Fruit fly (Drosophila melanogaster) whole organism, embryonic: ENCODE results near the gene RpS28-like.

Source experiments
- CG10366 ChIP-seq: fragments of 200-800 bp; sonication (Bioruptor generic); IDR thresholded peaks from 2 replicates; pipeline ENCODE4 v1.3.6; 2022; ENCODE audit warnings: missing biosample characterization, missing genetic modification characterization
- CG10979 ChIP-seq: fragments of 200-800 bp; sonication (Bioruptor generic); optimal IDR thresholded peaks from 2 replicates; lab custom pipeline; 2018; ENCODE audit warnings: missing biosample characterization, mild to moderate bottlenecking, missing genetic modification characterization, moderate library complexity
- CG12219 ChIP-seq: fragments of 200-800 bp; sonication (Bioruptor generic); optimal IDR thresholded peaks from 3 replicates; lab custom pipeline; 2018; ENCODE audit warnings: missing biosample characterization, mild to moderate bottlenecking, missing genetic modification characterization
- CG14860 ChIP-seq: fragments of 200-800 bp; sonication (Bioruptor generic); IDR thresholded peaks from 3 replicates; pipeline ENCODE4 v1.3.6; 2022; ENCODE audit warnings: missing biosample characterization, missing genetic modification characterization; ENCODE audit not compliant: partially characterized antibody
- CG17361 ChIP-seq: fragments of 200-800 bp; sonication (Bioruptor generic); IDR thresholded peaks from 3 replicates; pipeline ENCODE4 v1.3.6; 2022; ENCODE audit warnings: missing biosample characterization, missing genetic modification characterization
- CG2120 ChIP-seq: fragments of 200-800 bp; sonication (Bioruptor generic); optimal IDR thresholded peaks from 3 replicates; lab custom pipeline; 2016; ENCODE audit warnings: missing biosample characterization, missing genetic modification characterization
- CG2678 ChIP-seq: fragments of 200-800 bp; sonication (Bioruptor generic); optimal IDR thresholded peaks from 3 replicates; lab custom pipeline; 2019; ENCODE audit warnings: missing biosample characterization, mild to moderate bottlenecking, missing genetic modification characterization, moderate library complexity
- CG3065 ChIP-seq: fragments of 200-800 bp; sonication (Bioruptor generic); optimal IDR thresholded peaks from 2 replicates; lab custom pipeline; 2016; ENCODE audit warnings: missing biosample characterization, missing genetic modification characterization
- CG33557 ChIP-seq: fragments of 200-800 bp; sonication (Bioruptor generic); optimal IDR thresholded peaks from 2 replicates; lab custom pipeline; 2019; ENCODE audit warnings: missing biosample characterization, mild to moderate bottlenecking, missing genetic modification characterization, moderate library complexity
- CG4328 ChIP-seq: fragments of 200-800 bp; sonication (Bioruptor generic); optimal IDR thresholded peaks from 3 replicates; lab custom pipeline; 2017; ENCODE audit warnings: missing biosample characterization, missing genetic modification reagents, missing genetic modification characterization
- CG6175 ChIP-seq: fragments of 200-800 bp; sonication (Bioruptor generic); IDR thresholded peaks from 3 replicates; pipeline ENCODE4 v1.3.6; 2022; ENCODE audit warnings: missing biosample characterization, missing genetic modification characterization
- CG6272 ChIP-seq: fragments of 200-800 bp; sonication (Bioruptor generic); IDR thresholded peaks from 2 replicates; pipeline ENCODE4 v1.3.6; 2022; ENCODE audit warnings: missing biosample characterization, missing genetic modification characterization
- CG6854 ChIP-seq: fragments of 200-800 bp; sonication (Bioruptor generic); optimal IDR thresholded peaks from 3 replicates; lab custom pipeline; 2017; ENCODE audit warnings: missing biosample characterization, mild to moderate bottlenecking, missing genetic modification characterization
- CG7745 ChIP-seq: fragments of 200-800 bp; sonication (Bioruptor generic); optimal IDR thresholded peaks from 2 replicates; lab custom pipeline; 2018; ENCODE audit warnings: missing biosample characterization, mild to moderate bottlenecking, missing genetic modification characterization, moderate library complexity
- CG8281 ChIP-seq: fragments of 200-800 bp; sonication (Bioruptor generic); optimal IDR thresholded peaks from 2 replicates; lab custom pipeline; 2018; ENCODE audit warnings: missing biosample characterization, mild to moderate bottlenecking, missing genetic modification characterization, moderate library complexity
- CG9876 ChIP-seq: fragments of 200-800 bp; sonication (Bioruptor generic); optimal IDR thresholded peaks from 2 replicates; lab custom pipeline; 2016; ENCODE audit warnings: missing biosample characterization, missing genetic modification characterization
- Camta ChIP-seq: fragments of 200-800 bp; sonication (Bioruptor generic); optimal IDR thresholded peaks from 2 replicates; lab custom pipeline; 2016; ENCODE audit warnings: missing biosample characterization, missing genetic modification characterization
- Dp ChIP-seq: fragments of 200-800 bp; sonication (Bioruptor generic); optimal IDR thresholded peaks from 2 replicates; lab custom pipeline; 2018; ENCODE audit warnings: missing biosample characterization, mild to moderate bottlenecking, missing genetic modification characterization, moderate library complexity
- HHEX ChIP-seq: fragments of 200-800 bp; sonication (Bioruptor generic); optimal IDR thresholded peaks from 3 replicates; lab custom pipeline; 2017; ENCODE audit warnings: missing biosample characterization, mild to moderate bottlenecking, missing genetic modification characterization, missing genetic modification reagents
- Hr78 ChIP-seq, 2 experiments: fragments of 200-800 bp in 1 of 2; fragments of >200 bp in 1 of 2; sonication (Bioruptor generic) in 1 of 2; optimal IDR thresholded peaks; 2 replicates each; lab custom pipeline; 2017 to 2019; ENCODE audit warnings: missing biosample characterization in 2 of 2, missing genetic modification characterization in 2 of 2, mild to moderate bottlenecking in 1 of 2, moderate library complexity in 1 of 2
- Lpt ChIP-seq: fragments of >200 bp; optimal IDR thresholded peaks from 2 replicates; lab custom pipeline; 2018; ENCODE audit warnings: missing biosample characterization, missing genetic modification characterization
- Mad ChIP-seq: fragments of 200-800 bp; sonication (Bioruptor generic); optimal IDR thresholded peaks from 2 replicates; lab custom pipeline; 2016; ENCODE audit warnings: missing biosample characterization, missing genetic modification characterization
- Nf-YA ChIP-seq: fragments of 200-800 bp; sonication (Bioruptor generic); IDR thresholded peaks from 2 replicates; pipeline ENCODE4 v1.3.6; 2022; ENCODE audit warnings: missing biosample characterization, missing genetic modification characterization
- Oli ChIP-seq: fragments of 200-800 bp; sonication (Bioruptor generic); optimal IDR thresholded peaks from 2 replicates; lab custom pipeline; 2018; ENCODE audit warnings: missing biosample characterization, mild to moderate bottlenecking, missing genetic modification characterization, moderate library complexity
- Ravus ChIP-seq: fragments of 200-800 bp; sonication (Bioruptor generic); IDR thresholded peaks from 2 replicates; pipeline ENCODE4 v1.3.6; 2022; ENCODE audit warnings: missing biosample characterization, missing genetic modification characterization
- Six4 ChIP-seq: fragments of 200-800 bp; sonication (Bioruptor generic); optimal IDR thresholded peaks from 2 replicates; lab custom pipeline; 2016; ENCODE audit warnings: missing biosample characterization, missing genetic modification characterization
- Trl ChIP-seq, 3 experiments: fragments of >200 bp in 2 of 3; fragments of 200-800 bp in 1 of 3; sonication (Bioruptor generic) in 1 of 3; optimal IDR thresholded peaks; 2 replicates in 1 of 3; 3 replicates in 2 of 3; lab custom pipeline; 2016 to 2017; ENCODE audit warnings: missing biosample characterization in 1 of 3, missing genetic modification characterization in 1 of 3
- ara ChIP-seq: fragments of 200-800 bp; sonication (Bioruptor generic); IDR thresholded peaks from 2 replicates; pipeline ENCODE4 v1.3.6; 2022; ENCODE audit warnings: missing biosample characterization, missing genetic modification characterization
- ash1 ChIP-seq: fragments of 200-800 bp; sonication (Bioruptor generic); optimal IDR thresholded peaks from 2 replicates; lab custom pipeline; 2018; ENCODE audit warnings: missing biosample characterization, mild to moderate bottlenecking, missing genetic modification characterization
- dm ChIP-seq: fragments of 200-800 bp; sonication (Bioruptor generic); optimal IDR thresholded peaks from 3 replicates; lab custom pipeline; 2016; ENCODE audit warnings: missing biosample characterization, missing genetic modification characterization
- fd96Cb ChIP-seq: fragments of 200-800 bp; sonication (Bioruptor generic); optimal IDR thresholded peaks from 2 replicates; lab custom pipeline; 2018; ENCODE audit warnings: missing biosample characterization, mild to moderate bottlenecking, missing genetic modification characterization, moderate library complexity
- h ChIP-seq: fragments of >200 bp; optimal IDR thresholded peaks from 2 replicates; lab custom pipeline; 2017
- ham ChIP-seq: fragments of 200-800 bp; sonication (Bioruptor generic); IDR thresholded peaks from 2 replicates; pipeline ENCODE4 v1.3.6; 2022; ENCODE audit warnings: missing biosample characterization, missing genetic modification characterization
- insv ChIP-seq, 2 experiments: fragments of 200-800 bp; sonication (Bioruptor generic); optimal IDR thresholded peaks; 3 replicates each; lab custom pipeline; 2016 to 2018; ENCODE audit warnings: missing biosample characterization in 2 of 2, missing genetic modification characterization in 2 of 2
- inv ChIP-seq: fragments of 200-800 bp; sonication (Bioruptor generic); IDR thresholded peaks from 2 replicates; pipeline ENCODE4 v1.3.6; 2022; ENCODE audit warnings: missing biosample characterization, missing genetic modification characterization; ENCODE audit not compliant: partially characterized antibody
- knrl ChIP-seq: fragments of 200-800 bp; sonication (Bioruptor generic); IDR thresholded peaks from 3 replicates; pipeline ENCODE4 v1.3.6; 2022; ENCODE audit warnings: missing biosample characterization, missing genetic modification characterization; ENCODE audit not compliant: partially characterized antibody
- lmd ChIP-seq: fragments of 200-800 bp; sonication (Bioruptor generic); IDR thresholded peaks from 2 replicates; pipeline ENCODE4 v1.3.6; 2022; ENCODE audit warnings: missing biosample characterization, missing genetic modification characterization
- lov ChIP-seq, 2 experiments: fragments of 200-800 bp in 1 of 2; fragments of >200 bp in 1 of 2; sonication (Bioruptor generic) in 1 of 2; IDR thresholded peaks in 1 of 2; optimal IDR thresholded peaks in 1 of 2; 2 replicates in 1 of 2; 3 replicates in 1 of 2; pipeline versions ENCODE4 v1.3.6 to Lab custom; 2017 to 2022; ENCODE audit warnings: missing biosample characterization in 1 of 2, missing genetic modification characterization in 1 of 2
- nau ChIP-seq: fragments of 200-800 bp; sonication (Bioruptor generic); optimal IDR thresholded peaks from 3 replicates; lab custom pipeline; 2017; ENCODE audit warnings: missing biosample characterization, mild to moderate bottlenecking, missing genetic modification characterization, missing genetic modification reagents
- nerfin-1 ChIP-seq: fragments of 200-800 bp; sonication (Bioruptor generic); optimal IDR thresholded peaks from 3 replicates; lab custom pipeline; 2019; ENCODE audit warnings: missing biosample characterization, mild to moderate bottlenecking, missing genetic modification characterization, moderate library complexity
- nom ChIP-seq: fragments of 200-800 bp; sonication (Bioruptor generic); optimal IDR thresholded peaks from 2 replicates; lab custom pipeline; 2017; ENCODE audit warnings: missing biosample characterization, missing genetic modification characterization, mild to moderate bottlenecking, moderate library complexity, missing genetic modification reagents
- pb ChIP-seq: fragments of 200-800 bp; sonication (Bioruptor generic); optimal IDR thresholded peaks from 3 replicates; lab custom pipeline; 2016; ENCODE audit warnings: missing biosample characterization, missing genetic modification characterization
- pzg ChIP-seq: fragments of 200-800 bp; sonication (Bioruptor generic); optimal IDR thresholded peaks from 3 replicates; lab custom pipeline; 2018; ENCODE audit warnings: missing biosample characterization, mild to moderate bottlenecking, missing genetic modification characterization, moderate library complexity
- salm ChIP-seq: fragments of 200-800 bp; sonication (Bioruptor generic); optimal IDR thresholded peaks from 2 replicates; lab custom pipeline; 2018; ENCODE audit warnings: missing biosample characterization, mild to moderate bottlenecking, missing genetic modification characterization
- tgo ChIP-seq: fragments of 200-800 bp; sonication (Bioruptor generic); IDR thresholded peaks from 3 replicates; pipeline ENCODE4 v1.3.6; 2022; ENCODE audit warnings: missing biosample characterization, missing genetic modification characterization
- unpg ChIP-seq: fragments of 200-800 bp; sonication (Bioruptor generic); optimal IDR thresholded peaks from 3 replicates; lab custom pipeline; 2018; ENCODE audit warnings: missing biosample characterization, mild to moderate bottlenecking, missing genetic modification characterization, moderate library complexity
- vvl ChIP-seq: fragments of 200-800 bp; sonication (Bioruptor generic); IDR thresholded peaks from 2 replicates; pipeline ENCODE4 v1.3.6; 2022; ENCODE audit warnings: missing biosample characterization, missing genetic modification characterization
- zfh1 ChIP-seq: fragments of 200-800 bp; sonication (Bioruptor generic); IDR thresholded peaks from 3 replicates; pipeline ENCODE4 v1.3.6; 2022; ENCODE audit warnings: missing biosample characterization, missing genetic modification characterization

The RpS28-like gene

dm6 chr2L:9449257-9449972 lies 12.8 kb downstream of the RpS28-like start (continued):
- TF ChIP-seq Oli (peak; percentile 96), Lpt (GFP tag; lab: Kevin White, UChicago) (no peak), CG4328 (GFP tag; lab: Kevin White, UChicago) (peak; percentile 93), Camta (GFP tag; lab: Kevin White, UChicago) (peak; percentile 64), Dp (GFP tag; lab: Kevin White, UChicago) (peak; percentile 7), h (lab: Kevin White, UChicago) (no peak), ara (GFP tag; lab: Robert Waterston, UW) (peak; percentile 95), CG17361 (GFP tag; lab: Robert Waterston, UW) (peak; percentile 92), ham (peak; percentile 83), CG2120 (GFP tag; lab: Kevin White, UChicago) (peak; percentile 88), salm (tag; lab: Kevin White, UChicago) (peak; percentile 84), CG6272 (peak; percentile 94), tgo (GFP tag; lab: Robert Waterston, UW) (peak; percentile 96), nom (GFP tag; lab: Kevin White, UChicago) (peak; percentile 93), CG3065 (GFP tag; lab: Kevin White, UChicago) (peak; percentile 93), CG6854 (peak; percentile 94), CG7745 (tag; lab: Kevin White, UChicago) (peak; percentile 89), Nf-YA (GFP tag; lab: Robert Waterston, UW) (no peak; the same call in 1 of the 2 replicates), ash1 (GFP tag; lab: Kevin White, UChicago) (no peak), Ravus (peak; percentile 52), zfh1 (GFP tag; lab: Robert Waterston, UW) (peak; percentile 96), CG2678 (tag; lab: Kevin White, UChicago) (peak; percentile 97), nau (GFP tag; lab: Kevin White, UChicago) (peak; percentile 84), dm (GFP tag; lab: Kevin White, UChicago) (no peak), Trl (optimal IDR thresholded peaks at IDR 0.05; lab: Kevin White, UChicago) (peak; percentile 92 to 95), Trl (GFP tag; optimal IDR thresholded peaks at IDR 0.05; lab: Kevin White, UChicago) (peak; percentile 91), CG8281 (tag; lab: Kevin White, UChicago) (peak; percentile 86), CG10366 (peak; percentile 98), HHEX (GFP tag; lab: Kevin White, UChicago) (peak; percentile 96), CG33557 (GFP tag; lab: Kevin White, UChicago) (peak; percentile 98), lmd (peak; percentile 97), inv (GFP tag; lab: Robert Waterston, UW) (no peak), vvl (GFP tag; lab: Robert Waterston, UW) (peak; percentile 95), unpg (GFP tag; lab: Kevin White, UChicago) (peak; percentile 91), nerfin-1 (tag; lab: Kevin White, UChicago) (peak; percentile 95), CG10979 (tag; lab: Kevin White, UChicago) (peak; percentile 98), Hr78 (GFP tag; optimal IDR thresholded peaks at IDR 0.05; lab: Kevin White, UChicago) (peak in 1 of 2 experiments; percentile 59), CG14860 (GFP tag; lab: Robert Waterston, UW) (no peak), Mad (GFP tag; lab: Kevin White, UChicago) (peak; percentile 88), Six4 (peak; percentile 95), CG6175 (peak; percentile 88), fd96Cb (tag; lab: Kevin White, UChicago) (peak; percentile 97), pb (GFP tag; lab: Kevin White, UChicago) (peak; percentile 69), CG9876 (GFP tag; lab: Kevin White, UChicago) (peak; percentile 80), insv (GFP tag; optimal IDR thresholded peaks at IDR 0.05; lab: Kevin White, UChicago) (peak in 1 of 2 experiments; percentile 79), knrl (GFP tag; lab: Robert Waterston, UW) (no peak), CG12219 (GFP tag; lab: Kevin White, UChicago) (peak; percentile 94), lov (optimal IDR thresholded peaks at IDR 0.05; lab: Kevin White, UChicago) (no peak), lov (GFP tag; IDR thresholded peaks at IDR 0.05; lab: Robert Waterston, UW) (peak; percentile 88), pzg (GFP tag; lab: Kevin White, UChicago) (peak; percentile 8)
